Worm (Caenorhabditis elegans): Measurements from ENCODE around the gene C02B8.3.
A peak's percentile ranks its signal among the peaks of the same experiment; 100 is the strongest.

The C02B8.3 gene

DNA sequence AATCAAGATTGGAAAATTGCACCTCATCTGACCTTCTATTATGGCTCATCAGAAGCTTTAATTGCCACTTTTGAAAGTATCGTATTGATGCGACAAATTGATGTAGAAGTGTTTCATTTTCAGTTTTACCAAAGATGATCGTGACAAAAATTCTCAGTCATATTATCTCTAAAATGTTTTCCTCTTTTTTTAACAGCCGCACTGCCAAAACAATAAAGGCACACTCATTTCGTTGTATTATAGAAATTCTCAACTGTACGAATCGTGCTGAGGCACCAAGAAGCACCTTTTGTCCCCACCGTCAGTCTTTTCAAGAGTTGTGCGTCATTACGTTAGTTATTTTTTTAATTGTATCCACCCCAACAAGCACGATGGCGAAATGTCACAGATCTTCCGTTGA, 31.3 kb upstream of the C02B8.3 start, which contains the start of gene K07E3.9:
K07E3.9 (plus strand) TSS at position 301 of the 400 bp plus-strand sequence.
- TF ChIP-seq dpl-1 (GFP tag; optimal IDR thresholded peaks at IDR 0.05): no peak
- no peak for TF ChIP-seq pbrm-1 (GFP tag; IDR thresholded peaks at IDR 0.05)
- no peak for TF ChIP-seq F55B11.4 (tag; optimal IDR thresholded peaks at IDR 0.05; ENCODE audit: borderline replicate concordance, insufficient read depth)
- no peak for TF ChIP-seq die-1 (tag; optimal IDR thresholded peaks at IDR 0.05)

DNA sequence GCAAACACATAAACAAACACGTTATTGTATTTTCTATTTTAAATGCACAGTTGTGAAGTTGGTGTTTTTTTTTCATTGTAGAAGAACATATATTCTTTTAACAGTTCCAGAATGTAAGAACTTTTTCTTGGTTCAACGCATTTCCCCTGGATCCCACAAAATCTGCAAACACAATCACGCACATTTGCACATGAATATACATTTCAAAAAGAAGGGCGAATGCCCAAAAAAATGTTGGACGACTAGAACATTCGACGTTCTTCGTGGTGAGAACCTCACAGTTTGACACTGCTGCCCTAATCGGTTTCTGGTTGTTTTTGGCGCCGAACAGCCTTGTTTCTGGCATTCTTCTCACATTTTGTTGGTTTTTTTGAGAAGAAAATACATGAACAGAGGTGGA, 29.7 kb upstream of the C02B8.3 start:
- TF ChIP-seq mel-28 (tag; optimal IDR thresholded peaks at IDR 0.05; ENCODE audit: borderline replicate concordance) (no peak), F55B11.4 (tag; optimal IDR thresholded peaks at IDR 0.05; ENCODE audit: borderline replicate concordance, insufficient read depth) (no peak), snpc-1.1 (tag; optimal IDR thresholded peaks at IDR 0.05; ENCODE audit: insufficient read depth) (no peak), lsl-1 (GFP tag; optimal IDR thresholded peaks at IDR 0.05) (no peak), rpc-1 (optimal IDR thresholded peaks at IDR 0.05) (no peak), rpc-1 (tag; optimal IDR thresholded peaks at IDR 0.05) (no peak), ztf-3 (GFP tag; optimal IDR thresholded peaks at IDR 0.05) (no peak), lin-40 (tag; optimal IDR thresholded peaks at IDR 0.05) (peak; percentile 44), hmg-1.2 (GFP tag; IDR thresholded peaks at IDR 0.05) (0 out of 2 replicates have a peak, but pooled peaks have one; percentile 4), B0261.1 (tag; optimal IDR thresholded peaks at IDR 0.05) (no peak), ceh-91 (GFP tag; IDR thresholded peaks at IDR 0.05) (no peak), lin-26 (GFP tag; IDR thresholded peaks at IDR 0.05) (no peak), tbp1 (GFP tag; optimal IDR thresholded peaks at IDR 0.05) (peak; percentile 10), aptf-2 (GFP tag; conservative IDR thresholded peaks at IDR 0.05) (no peak), ceh-27 (GFP tag; optimal IDR thresholded peaks at IDR 0.05) (peak; percentile 10), ama-1 (optimal IDR thresholded peaks at IDR 0.05) (no peak), ama-1 (GFP tag; optimal IDR thresholded peaks at IDR 0.05) (no peak), B0336.3 (GFP tag; IDR thresholded peaks at IDR 0.05) (no peak), Y95B8A.8 (GFP tag; IDR thresholded peaks at IDR 0.05) (no peak), Y56A3A.18 (GFP tag; IDR thresholded peaks at IDR 0.05) (no peak), nfya-2 (GFP tag; IDR thresholded peaks at IDR 0.05) (no peak), madf-8 (GFP tag; conservative IDR thresholded peaks at IDR 0.05) (no peak), snpc-3.4 (tag; optimal IDR thresholded peaks at IDR 0.05) (no peak), ztf-28 (GFP tag; IDR thresholded peaks at IDR 0.05) (no peak), madf-6 (GFP tag; IDR thresholded peaks at IDR 0.05) (no peak), hsf-1 (GFP tag; IDR thresholded peaks at IDR 0.05) (peak; percentile 71), lag-1 (GFP tag; IDR thresholded peaks at IDR 0.05) (no peak), athp-1 (tag; optimal IDR thresholded peaks at IDR 0.05) (no peak), Y53F4B.3 (GFP tag; IDR thresholded peaks at IDR 0.05) (no peak), let-607 (tag; optimal IDR thresholded peaks at IDR 0.05) (peak in 1 of 2 experiments; percentile 28), nhr-80 (tag; optimal IDR thresholded peaks at IDR 0.05) (peak; percentile 35), nhr-179 (tag; optimal IDR thresholded peaks at IDR 0.05) (no peak), pha-4 (tag; optimal IDR thresholded peaks at IDR 0.05) (peak; percentile 21), ceh-100 (GFP tag; IDR thresholded peaks at IDR 0.05) (no peak), ztf-18 (tag; optimal IDR thresholded peaks at IDR 0.05) (no peak), hmg-20 (GFP tag; IDR thresholded peaks at IDR 0.05) (no peak), F57C9.4 (tag; optimal IDR thresholded peaks at IDR 0.05) (no peak), lin-54 (GFP tag; optimal IDR thresholded peaks at IDR 0.05) (no peak), pbrm-1 (GFP tag; IDR thresholded peaks at IDR 0.05) (no peak), zfh-2 (GFP tag; conservative IDR thresholded peaks at IDR 0.05) (no peak), F33H1.4 (GFP tag; IDR thresholded peaks at IDR 0.05) (no peak)

Measured in whole organism, young adult.